Fruit fly (Drosophila melanogaster) whole organism, adult: ENCODE measurements around the gene CG34248.

Source experiments
- CG11617 ChIP-seq: fragments of 200-800 bp; sonication (Bioruptor generic); optimal IDR thresholded peaks from 2 replicates; lab custom pipeline; 2017; ENCODE audit warnings: mild to moderate bottlenecking, missing biosample characterization, missing genetic modification reagents, missing genetic modification characterization
- CG12768 ChIP-seq: fragments of 200-800 bp; sonication (Bioruptor generic); optimal IDR thresholded peaks from 2 replicates; lab custom pipeline; 2017; ENCODE audit warnings: missing biosample characterization, missing genetic modification characterization, mild to moderate bottlenecking, moderate library complexity, missing genetic modification reagents
- CG14711 ChIP-seq: fragments of 200-800 bp; sonication (Bioruptor generic); optimal IDR thresholded peaks from 2 replicates; lab custom pipeline; 2018; ENCODE audit warnings: missing biosample characterization, mild to moderate bottlenecking, missing genetic modification characterization, moderate library complexity
- CG1620 ChIP-seq: fragments of 200-800 bp; sonication (Bioruptor generic); optimal IDR thresholded peaks from 2 replicates; lab custom pipeline; 2016; ENCODE audit warnings: missing biosample characterization, missing genetic modification characterization
- CG33017 ChIP-seq: fragments of 200-800 bp; sonication (Bioruptor generic); optimal IDR thresholded peaks from 2 replicates; lab custom pipeline; 2018; ENCODE audit warnings: missing biosample characterization, mild to moderate bottlenecking, missing genetic modification characterization, moderate library complexity
- CG5204 ChIP-seq: fragments of 200-800 bp; sonication (Bioruptor generic); optimal IDR thresholded peaks from 2 replicates; lab custom pipeline; 2016; ENCODE audit warnings: missing biosample characterization, missing genetic modification characterization
- CG7045 ChIP-seq: fragments of 200-800 bp; sonication (Bioruptor generic); optimal IDR thresholded peaks from 2 replicates; lab custom pipeline; 2017; ENCODE audit warnings: missing biosample characterization, mild to moderate bottlenecking, missing genetic modification characterization
- CG7101 ChIP-seq: fragments of 200-800 bp; sonication (Bioruptor generic); optimal IDR thresholded peaks from 2 replicates; lab custom pipeline; 2018; ENCODE audit warnings: missing biosample characterization, mild to moderate bottlenecking, missing genetic modification characterization, moderate library complexity
- Clk ChIP-seq: fragments of 200-800 bp; sonication (Bioruptor generic); optimal IDR thresholded peaks from 2 replicates; lab custom pipeline; 2017; ENCODE audit warnings: missing biosample characterization, missing genetic modification characterization
- Crg-1 ChIP-seq: fragments of 200-800 bp; sonication (Bioruptor generic); optimal IDR thresholded peaks from 2 replicates; lab custom pipeline; 2016; ENCODE audit warnings: missing biosample characterization, missing genetic modification characterization
- Hr96 ChIP-seq: fragments of 200-800 bp; sonication (Bioruptor generic); optimal IDR thresholded peaks from 2 replicates; lab custom pipeline; 2016; ENCODE audit warnings: missing biosample characterization, missing genetic modification characterization
- Mnt ChIP-seq: fragments of 200-800 bp; sonication (Bioruptor generic); optimal IDR thresholded peaks from 2 replicates; lab custom pipeline; 2016; ENCODE audit warnings: missing biosample characterization, mild to moderate bottlenecking, missing genetic modification characterization
- bab1 ChIP-seq: fragments of 200-800 bp; sonication (Bioruptor generic); optimal IDR thresholded peaks from 3 replicates; lab custom pipeline; 2019; ENCODE audit warnings: missing biosample characterization, mild to moderate bottlenecking, missing genetic modification characterization, moderate library complexity
- cic ChIP-seq: fragments of 200-800 bp; sonication (Bioruptor generic); optimal IDR thresholded peaks from 2 replicates; lab custom pipeline; 2017; ENCODE audit warnings: missing biosample characterization, mild to moderate bottlenecking, missing genetic modification characterization, moderate library complexity
- cnc ChIP-seq, 2 experiments: fragments of >200 bp; optimal IDR thresholded peaks; 2 replicates each; lab custom pipeline; 2017
- kay ChIP-seq: fragments of 200-800 bp; sonication (Bioruptor generic); peaks from one replicate; lab custom pipeline; 2016; ENCODE audit warnings: missing biosample characterization, missing genetic modification characterization, borderline replicate concordance
- ovo ChIP-seq: fragments of 200-800 bp; sonication (Bioruptor generic); optimal IDR thresholded peaks from 2 replicates; lab custom pipeline; 2016; ENCODE audit warnings: missing biosample characterization, missing genetic modification characterization
- pad ChIP-seq: fragments of 200-800 bp; sonication (Bioruptor generic); optimal IDR thresholded peaks from 3 replicates; lab custom pipeline; 2017; ENCODE audit warnings: missing biosample characterization, missing genetic modification characterization, mild to moderate bottlenecking, moderate library complexity, missing genetic modification reagents
- tj ChIP-seq: fragments of 200-800 bp; sonication (Bioruptor generic); optimal IDR thresholded peaks from 3 replicates; lab custom pipeline; 2017; ENCODE audit warnings: missing biosample characterization, mild to moderate bottlenecking, missing genetic modification characterization, moderate library complexity
- toe ChIP-seq: fragments of 200-800 bp; sonication (Bioruptor generic); optimal IDR thresholded peaks from 2 replicates; lab custom pipeline; 2016; ENCODE audit warnings: missing biosample characterization, missing genetic modification characterization

Gene CG34248

DNA sequence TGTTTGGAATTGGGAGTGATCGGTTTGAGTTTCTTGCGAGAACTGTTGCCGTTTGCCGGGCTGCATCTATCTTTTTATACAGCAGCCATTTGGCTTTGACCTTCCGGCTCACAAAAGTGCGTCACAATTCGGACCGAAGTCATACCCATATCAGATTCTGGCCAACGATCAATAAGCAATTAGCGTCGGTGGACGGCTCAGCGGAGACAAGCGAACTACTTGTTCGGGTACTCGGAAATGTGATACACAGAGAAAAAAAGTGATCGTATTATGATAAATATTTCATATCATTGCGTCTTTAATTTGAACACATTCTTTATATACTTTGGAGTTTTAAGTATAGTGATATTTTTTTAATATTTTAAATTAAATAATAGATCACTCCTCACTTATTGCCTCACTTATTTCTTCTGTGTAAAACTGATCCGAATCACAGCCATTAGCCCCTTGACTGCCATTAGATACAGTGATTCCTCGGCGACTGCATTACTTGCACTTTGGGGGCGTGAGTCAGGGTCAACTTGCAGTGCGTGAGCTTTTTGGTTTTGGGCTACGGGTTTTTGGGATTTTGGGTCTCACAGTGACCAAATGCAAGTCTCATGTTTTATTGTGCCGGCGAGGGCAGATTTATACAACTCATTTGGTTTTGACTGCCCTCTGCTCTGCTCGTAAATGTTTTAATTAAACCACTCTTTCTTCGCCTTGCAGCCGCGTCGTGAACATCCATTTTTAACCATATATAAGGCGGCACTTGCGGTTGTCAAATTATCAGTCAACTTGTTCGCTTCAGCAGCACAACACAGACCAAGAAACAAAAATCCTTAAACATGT, 35.3 kb upstream of the CG34248 start, which contains the start of the genes CG13043 and CG13063:
CG13043 (minus strand) TSS at position 51 of the 831 bp plus-strand sequence.
CG13063 (plus strand) TSS at position 781 of the 831 bp plus-strand sequence.
- TF ChIP-seq CG1620 (GFP tag; lab: Kevin White, UChicago) (no peak), bab1 (no peak), CG7045 (GFP tag; lab: Kevin White, UChicago) (no peak), CG14711 (tag; lab: Kevin White, UChicago) (no peak), pad (GFP tag; lab: Kevin White, UChicago) (no peak), CG12768 (GFP tag; lab: Kevin White, UChicago) (no peak), Mnt (GFP tag; lab: Kevin White, UChicago) (no peak), Clk (no peak), cic (GFP tag; lab: Kevin White, UChicago) (no peak), toe (GFP tag; lab: Kevin White, UChicago) (no peak), CG33017 (tag; lab: Kevin White, UChicago) (no peak)

DNA sequence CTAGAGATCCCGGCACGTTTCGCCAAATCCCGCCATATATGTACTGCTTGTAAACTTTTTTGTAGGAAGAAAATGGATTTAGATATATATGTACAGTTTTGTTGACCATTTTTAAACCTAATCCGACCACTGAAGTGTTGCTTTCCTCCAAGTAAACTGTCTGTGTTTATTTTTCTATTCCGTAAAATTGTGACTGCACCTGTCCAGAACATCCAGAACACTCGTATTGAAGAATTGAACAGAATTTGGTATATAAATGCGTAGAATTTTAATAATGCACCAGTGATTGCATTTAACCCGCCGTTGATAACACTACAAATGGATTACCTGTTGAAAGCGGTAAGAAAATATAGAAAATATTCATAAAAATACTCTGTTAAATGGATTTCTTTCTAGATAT, 33.3 kb upstream of the CG34248 start, which contains the start of gene CG43249:
CG43249 (plus strand) TSS at position 301 of the 400 bp plus-strand sequence.
- no peak for TF ChIP-seq kay
- no peak for TF ChIP-seq CG1620 (GFP tag; lab: Kevin White, UChicago)
- no peak for TF ChIP-seq Clk
- TF ChIP-seq pad (GFP tag; lab: Kevin White, UChicago), result no peak
- no peak for TF ChIP-seq Hr96 (GFP tag; lab: Kevin White, UChicago)
- TF ChIP-seq CG7045 (GFP tag; lab: Kevin White, UChicago), result no peak
- no peak for TF ChIP-seq cnc (optimal IDR thresholded peaks at IDR 0.05; lab: Kevin White, UChicago)
- TF ChIP-seq tj (GFP tag; lab: Kevin White, UChicago), result no peak
- TF ChIP-seq cic (GFP tag; lab: Kevin White, UChicago), result no peak
- no peak for TF ChIP-seq toe (GFP tag; lab: Kevin White, UChicago)
- no peak for TF ChIP-seq CG33017 (tag; lab: Kevin White, UChicago)

DNA sequence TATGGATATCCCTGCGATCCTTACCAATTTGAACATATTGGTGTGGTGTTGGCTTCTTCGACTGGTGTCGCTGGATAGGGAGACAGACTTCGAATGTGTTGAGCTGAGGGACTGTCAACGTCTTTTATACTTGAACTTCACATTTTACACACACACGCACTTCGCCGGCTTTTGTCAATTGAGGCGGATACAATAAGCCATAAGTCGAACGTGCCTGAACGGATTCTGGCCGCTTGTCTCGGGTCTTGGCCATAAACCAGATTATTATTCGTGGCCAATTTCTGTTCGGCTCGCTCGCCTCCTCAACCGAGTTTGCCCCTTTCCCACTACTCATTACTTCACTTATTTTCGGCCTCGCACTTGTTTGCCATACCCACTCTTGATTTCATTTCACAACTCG, 32.4 kb upstream of the CG34248 start, which contains the start of gene CG13044:
CG13044 (minus strand) TSS at position 101 of the 400 bp plus-strand sequence.
- no peak for TF ChIP-seq CG33017 (tag; lab: Kevin White, UChicago)
- no peak for TF ChIP-seq Mnt (GFP tag; lab: Kevin White, UChicago)
- no peak for TF ChIP-seq pad (GFP tag; lab: Kevin White, UChicago)
- no peak for TF ChIP-seq ovo
- TF ChIP-seq CG14711 (tag; lab: Kevin White, UChicago), result no peak
- no peak for TF ChIP-seq cic (GFP tag; lab: Kevin White, UChicago)
- no peak for TF ChIP-seq CG11617
- no peak for TF ChIP-seq Hr96 (GFP tag; lab: Kevin White, UChicago)
- TF ChIP-seq CG7101 (tag; lab: Kevin White, UChicago), result no peak
- TF ChIP-seq cnc (optimal IDR thresholded peaks at IDR 0.05; lab: Kevin White, UChicago), result no peak
- TF ChIP-seq CG1620 (GFP tag; lab: Kevin White, UChicago), result no peak
- no peak for TF ChIP-seq Clk
- TF ChIP-seq tj (GFP tag; lab: Kevin White, UChicago), result no peak

DNA sequence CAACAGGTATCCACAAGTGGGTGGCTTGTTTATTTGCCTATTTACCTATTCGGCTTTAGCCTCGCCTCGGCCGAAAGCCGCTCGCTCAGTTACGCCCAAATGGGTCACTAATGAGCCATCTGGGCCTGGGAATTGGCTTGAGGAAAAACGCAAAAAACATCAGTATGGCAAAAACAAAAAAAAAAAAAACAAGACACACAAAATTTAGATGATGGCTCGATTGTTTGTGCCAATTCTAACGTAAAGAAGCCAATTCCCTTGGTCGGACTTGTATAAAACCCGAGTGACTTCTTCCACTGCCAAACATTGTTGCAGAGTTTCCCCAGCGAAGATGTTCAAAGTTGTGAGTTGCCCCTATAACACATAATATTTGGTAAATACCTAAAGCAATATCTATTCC, 30.5 kb upstream of the CG34248 start, which contains the start of gene CG4982:
CG4982 (plus strand) TSS at position 301 of the 400 bp plus-strand sequence.
- TF ChIP-seq pad (GFP tag; lab: Kevin White, UChicago) (no peak), CG1620 (GFP tag; lab: Kevin White, UChicago) (no peak), CG5204 (no peak), CG11617 (no peak), ovo (no peak), CG14711 (tag; lab: Kevin White, UChicago) (no peak), Mnt (GFP tag; lab: Kevin White, UChicago) (no peak), Clk (no peak), CG33017 (tag; lab: Kevin White, UChicago) (no peak), Crg-1 (GFP tag; lab: Kevin White, UChicago) (no peak), cic (GFP tag; lab: Kevin White, UChicago) (no peak), CG7101 (tag; lab: Kevin White, UChicago) (no peak), CG7045 (GFP tag; lab: Kevin White, UChicago) (no peak), Hr96 (GFP tag; lab: Kevin White, UChicago) (no peak), CG12768 (GFP tag; lab: Kevin White, UChicago) (no peak), cnc (optimal IDR thresholded peaks at IDR 0.05; lab: Kevin White, UChicago) (no peak), toe (GFP tag; lab: Kevin White, UChicago) (no peak), kay (no peak), bab1 (no peak)

DNA sequence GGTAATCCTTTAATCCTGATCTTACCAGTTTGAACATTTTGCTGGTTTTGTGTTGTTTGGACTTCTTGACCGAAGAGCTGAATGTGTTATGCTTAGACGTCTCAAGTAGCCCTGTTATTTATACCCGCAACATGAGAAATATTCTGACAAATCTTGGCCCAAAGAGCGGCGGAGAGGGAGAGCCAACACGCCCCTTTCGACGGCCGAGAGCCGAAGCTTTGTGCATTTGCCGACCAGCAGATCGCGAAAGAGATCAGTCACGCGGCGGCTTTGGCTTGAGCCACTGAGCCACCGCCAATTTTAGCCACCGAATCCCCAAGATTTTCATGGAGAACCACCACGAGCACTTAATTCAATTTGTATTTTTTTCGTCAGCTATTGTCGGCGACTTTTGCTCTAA, 24.7 kb upstream of the CG34248 start, which contains the start of gene CG4962:
CG4962 (minus strand) TSS at position 101 of the 400 bp plus-strand sequence.
- TF ChIP-seq tj (GFP tag; lab: Kevin White, UChicago) (no peak), CG7101 (tag; lab: Kevin White, UChicago) (no peak), bab1 (no peak), cic (GFP tag; lab: Kevin White, UChicago) (no peak), toe (GFP tag; lab: Kevin White, UChicago) (no peak), CG11617 (no peak), CG5204 (no peak), CG7045 (GFP tag; lab: Kevin White, UChicago) (no peak), Mnt (GFP tag; lab: Kevin White, UChicago) (no peak), CG14711 (tag; lab: Kevin White, UChicago) (no peak), Hr96 (GFP tag; lab: Kevin White, UChicago) (no peak), CG1620 (GFP tag; lab: Kevin White, UChicago) (no peak), ovo (no peak), CG33017 (tag; lab: Kevin White, UChicago) (no peak), Crg-1 (GFP tag; lab: Kevin White, UChicago) (no peak), Clk (no peak)
